Worm (Caenorhabditis elegans): ENCODE measurements around the gene C06H2.7.
"Not testable (repeated sequence)": the region's sequence is repeated elsewhere in the genome, so short reads cannot be mapped to it uniquely, and the experiment has no call there.

Gene C06H2.7

DNA sequence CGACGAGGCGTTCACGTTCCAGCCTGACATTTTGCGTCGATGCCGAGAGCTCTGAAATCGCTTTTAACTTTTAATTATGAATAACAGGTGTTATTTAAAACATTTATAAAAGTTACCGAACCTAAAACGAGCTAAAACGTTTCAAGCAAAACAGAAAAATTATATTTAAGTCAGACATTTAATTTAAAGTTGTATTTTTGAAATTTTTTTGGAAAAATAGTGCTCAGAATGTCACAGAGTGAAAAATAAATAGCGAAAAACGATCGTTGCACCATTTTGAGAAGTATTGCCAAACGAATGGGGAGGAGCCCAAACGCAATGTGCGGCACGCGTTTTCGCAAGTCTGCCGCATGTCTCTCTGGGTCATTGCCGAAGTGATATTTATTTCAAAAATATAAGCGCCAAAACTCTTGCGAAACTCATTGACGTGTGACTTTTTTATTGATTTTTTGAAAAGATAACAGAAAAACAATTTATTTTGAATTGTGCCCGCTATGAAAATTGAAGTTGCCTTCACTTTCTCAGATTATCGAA lies 31.5 kb downstream of the C06H2.7 start, which contains the start of gene erfa-3:
Gene erfa-3 (minus strand): TSS at position 51 of the 534 bp plus-strand sequence.
- TF ChIP-seq mls-2 (tag; optimal IDR thresholded peaks at IDR 0.05) (peak; percentile 88), mab-5 (tag; optimal IDR thresholded peaks at IDR 0.05) (no peak), elt-1 (tag; optimal IDR thresholded peaks at IDR 0.05; ENCODE audit: borderline replicate concordance, insufficient read depth) (peak; percentile 37), nhr-28 (tag; optimal IDR thresholded peaks at IDR 0.05) (peak; percentile 26), tbx-8 (GFP tag; optimal IDR thresholded peaks at IDR 0.05) (peak; percentile 47), unc-62 (GFP tag; optimal IDR thresholded peaks at IDR 0.05) (no peak), M03D4.4 (tag; optimal IDR thresholded peaks at IDR 0.05) (peak; percentile 86), pha-4 (tag; optimal IDR thresholded peaks at IDR 0.05) (peak; percentile 53), cnd-1 (tag; optimal IDR thresholded peaks at IDR 0.05) (peak; percentile 50), lin-13 (tag; optimal IDR thresholded peaks at IDR 0.05) (peak; percentile 69), bed-3 (GFP tag; optimal IDR thresholded peaks at IDR 0.05) (peak; percentile 65), nhr-12 (tag; optimal IDR thresholded peaks at IDR 0.05) (peak; percentile 12), ces-1 (GFP tag; optimal IDR thresholded peaks at IDR 0.05) (peak; percentile 13), zip-8 (tag; optimal IDR thresholded peaks at IDR 0.05) (no peak), ceh-83 (GFP tag; optimal IDR thresholded peaks at IDR 0.05) (peak; percentile 88), drap-1 (GFP tag; optimal IDR thresholded peaks at IDR 0.05) (peak; percentile 65), lsy-2 (tag; optimal IDR thresholded peaks at IDR 0.05) (peak; percentile 33), snpc-4 (tag; optimal IDR thresholded peaks at IDR 0.05) (no peak), unc-120 (tag; optimal IDR thresholded peaks at IDR 0.05; ENCODE audit: poor library complexity, severe bottlenecking) (peak; percentile 79), nhr-237 (tag; optimal IDR thresholded peaks at IDR 0.05) (no peak), sem-2 (GFP tag; optimal IDR thresholded peaks at IDR 0.05) (peak; percentile 52), hlh-1 (tag; optimal IDR thresholded peaks at IDR 0.05) (peak; percentile 58), ceh-39 (tag; optimal IDR thresholded peaks at IDR 0.05) (no peak), ztf-11 (tag; optimal IDR thresholded peaks at IDR 0.05) (peak; percentile 82), blmp-1 (tag; optimal IDR thresholded peaks at IDR 0.05) (no peak), flh-1 (GFP tag; optimal IDR thresholded peaks at IDR 0.05) (no peak), lin-32 (GFP tag; optimal IDR thresholded peaks at IDR 0.05) (no peak), mep-1 (tag; optimal IDR thresholded peaks at IDR 0.05) (peak; percentile 68), nhr-76 (tag; optimal IDR thresholded peaks at IDR 0.05) (peak; percentile 79), nhr-2 (tag; optimal IDR thresholded peaks at IDR 0.05) (no peak), ham-2 (GFP tag; optimal IDR thresholded peaks at IDR 0.05) (peak; percentile 28), unc-39 (tag; optimal IDR thresholded peaks at IDR 0.05) (no peak), ceh-43 (GFP tag; optimal IDR thresholded peaks at IDR 0.05) (peak; percentile 84), elt-3 (tag; optimal IDR thresholded peaks at IDR 0.05) (no peak), sptf-1 (tag; optimal IDR thresholded peaks at IDR 0.05) (peak; percentile 90)

DNA sequence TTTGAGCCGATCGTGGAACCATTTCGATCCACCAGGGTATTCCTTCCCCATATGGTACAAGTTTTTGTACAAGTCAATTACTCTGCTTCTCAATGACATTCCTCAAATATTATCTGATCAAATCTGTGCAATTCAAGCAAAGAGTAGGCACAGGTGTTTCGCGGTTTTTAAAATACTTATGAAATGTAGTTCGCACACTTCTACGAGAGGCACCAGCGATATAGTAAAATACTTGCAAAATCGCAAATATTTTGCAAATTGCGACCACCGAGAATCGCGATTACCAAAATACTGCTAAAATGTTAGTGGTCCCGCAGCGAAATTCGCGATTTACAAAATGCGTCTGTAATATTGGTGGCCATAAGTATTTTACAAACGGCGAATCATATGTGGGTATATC lies 34.9 kb downstream of the C06H2.7 start, which contains the start of gene Y42A5A.5:
Gene Y42A5A.5 (minus strand): TSS at position 101 of the 400 bp plus-strand sequence.
- TF ChIP-seq drap-1 (GFP tag; optimal IDR thresholded peaks at IDR 0.05); zip-8 (tag; optimal IDR thresholded peaks at IDR 0.05); snpc-4 (tag; optimal IDR thresholded peaks at IDR 0.05): not testable (repeated sequence)

DNA sequence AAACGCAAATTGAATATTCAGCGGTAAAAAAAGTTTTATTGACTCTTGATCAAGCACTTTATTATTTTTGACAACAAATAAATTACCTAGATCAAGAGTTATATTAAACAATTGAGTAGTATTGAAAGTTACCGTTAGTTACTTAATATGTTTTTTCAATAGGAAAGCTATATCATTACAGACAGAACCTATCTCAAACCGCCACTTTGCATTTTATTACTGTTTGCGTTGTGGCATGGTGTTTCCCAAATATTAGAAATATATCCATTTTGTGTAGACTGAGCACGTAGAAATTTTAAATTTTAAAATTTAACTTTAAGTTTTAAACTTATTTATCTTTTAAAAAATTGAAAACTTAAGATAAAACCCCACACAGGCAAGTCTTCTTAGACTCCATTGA lies 40.2 kb downstream of the C06H2.7 start:
- no peak for TF ChIP-seq unc-39 (tag; optimal IDR thresholded peaks at IDR 0.05)
- no peak for TF ChIP-seq nhr-12 (tag; optimal IDR thresholded peaks at IDR 0.05)
- no peak for TF ChIP-seq elt-1 (tag; optimal IDR thresholded peaks at IDR 0.05; ENCODE audit: borderline replicate concordance, insufficient read depth)
- TF ChIP-seq zip-8 (tag; optimal IDR thresholded peaks at IDR 0.05): no peak
- TF ChIP-seq mab-5 (tag; optimal IDR thresholded peaks at IDR 0.05): no peak
- no peak for TF ChIP-seq ceh-39 (tag; optimal IDR thresholded peaks at IDR 0.05)
- TF ChIP-seq nhr-28 (tag; optimal IDR thresholded peaks at IDR 0.05): no peak
- TF ChIP-seq nhr-76 (tag; optimal IDR thresholded peaks at IDR 0.05): no peak
- no peak for TF ChIP-seq hlh-1 (tag; optimal IDR thresholded peaks at IDR 0.05)
- TF ChIP-seq lin-13 (tag; optimal IDR thresholded peaks at IDR 0.05): no peak
- no peak for TF ChIP-seq ztf-11 (tag; optimal IDR thresholded peaks at IDR 0.05)
- TF ChIP-seq blmp-1 (tag; optimal IDR thresholded peaks at IDR 0.05): no peak
- TF ChIP-seq ham-2 (GFP tag; optimal IDR thresholded peaks at IDR 0.05): no peak
- no peak for TF ChIP-seq mep-1 (tag; optimal IDR thresholded peaks at IDR 0.05)
- no peak for TF ChIP-seq ceh-43 (GFP tag; optimal IDR thresholded peaks at IDR 0.05)
